Fruit fly (Drosophila melanogaster) whole organism, embryonic: ENCODE results near the gene xmas.

Experiments used
- ATbp ChIP-seq: fragments of 200-800 bp; sonication (Bioruptor generic); optimal IDR thresholded peaks from 2 replicates; lab custom pipeline; 2017; ENCODE audit warnings: missing biosample characterization, mild to moderate bottlenecking, missing genetic modification characterization, missing genetic modification reagents
- Bgb ChIP-seq: fragments of 200-800 bp; sonication (Bioruptor generic); IDR thresholded peaks from 2 replicates; pipeline ENCODE4 v1.3.6; 2022; ENCODE audit warnings: missing biosample characterization, missing genetic modification characterization; ENCODE audit not compliant: partially characterized antibody
- CG10147 ChIP-seq: fragments of 200-800 bp; sonication (Bioruptor generic); optimal IDR thresholded peaks from 2 replicates; lab custom pipeline; 2019; ENCODE audit warnings: missing biosample characterization, mild to moderate bottlenecking, missing genetic modification characterization, moderate library complexity
- CG10959 ChIP-seq: fragments of 200-800 bp; sonication (Bioruptor generic); IDR thresholded peaks from 2 replicates; pipeline ENCODE4 v1.3.6; 2022; ENCODE audit warnings: missing biosample characterization, missing genetic modification characterization
- CG12104 ChIP-seq: fragments of 200-800 bp; sonication (Bioruptor generic); optimal IDR thresholded peaks from 3 replicates; lab custom pipeline; 2016; ENCODE audit warnings: missing biosample characterization, missing genetic modification characterization
- CG13296 ChIP-seq: fragments of 200-800 bp; sonication (Bioruptor generic); optimal IDR thresholded peaks from 3 replicates; lab custom pipeline; 2018; ENCODE audit warnings: missing biosample characterization, mild to moderate bottlenecking, missing genetic modification characterization
- CG13624 ChIP-seq: fragments of 200-800 bp; sonication (Bioruptor generic); optimal IDR thresholded peaks from 2 replicates; lab custom pipeline; 2016; ENCODE audit warnings: missing biosample characterization, missing genetic modification characterization
- CG14014 ChIP-seq: fragments of 200-800 bp; sonication (Bioruptor generic); IDR thresholded peaks from 2 replicates; pipeline ENCODE4 v1.3.6; 2022; ENCODE audit warnings: missing biosample characterization, missing genetic modification characterization
- CG14860 ChIP-seq: fragments of 200-800 bp; sonication (Bioruptor generic); IDR thresholded peaks from 3 replicates; pipeline ENCODE4 v1.3.6; 2022; ENCODE audit warnings: missing biosample characterization, missing genetic modification characterization; ENCODE audit not compliant: partially characterized antibody
- CG15269 ChIP-seq: fragments of 200-800 bp; sonication (Bioruptor generic); optimal IDR thresholded peaks from 2 replicates; lab custom pipeline; 2018; ENCODE audit warnings: missing biosample characterization, mild to moderate bottlenecking, missing genetic modification characterization, moderate library complexity
- CG2120 ChIP-seq: fragments of 200-800 bp; sonication (Bioruptor generic); optimal IDR thresholded peaks from 3 replicates; lab custom pipeline; 2016; ENCODE audit warnings: missing biosample characterization, missing genetic modification characterization
- CG2129 ChIP-seq: fragments of 200-800 bp; sonication (Bioruptor generic); IDR thresholded peaks from 2 replicates; pipeline ENCODE4 v1.3.6; 2022; ENCODE audit warnings: missing biosample characterization, missing genetic modification characterization; ENCODE audit not compliant: partially characterized antibody
- CG4854 ChIP-seq: fragments of 200-800 bp; sonication (Bioruptor generic); optimal IDR thresholded peaks from 2 replicates; lab custom pipeline; 2016; ENCODE audit warnings: missing biosample characterization, missing genetic modification characterization, inconsistent platforms
- CG6791 ChIP-seq: fragments of 200-800 bp; sonication (Bioruptor generic); IDR thresholded peaks from 3 replicates; pipeline ENCODE4 v1.3.6; 2022; ENCODE audit warnings: missing biosample characterization, missing genetic modification characterization; ENCODE audit not compliant: partially characterized antibody
- CG7271 ChIP-seq: fragments of 200-800 bp; sonication (Bioruptor generic); optimal IDR thresholded peaks from 2 replicates; lab custom pipeline; 2018; ENCODE audit warnings: missing biosample characterization, mild to moderate bottlenecking, missing genetic modification characterization, moderate library complexity
- CG8281 ChIP-seq: fragments of 200-800 bp; sonication (Bioruptor generic); optimal IDR thresholded peaks from 2 replicates; lab custom pipeline; 2018; ENCODE audit warnings: missing biosample characterization, mild to moderate bottlenecking, missing genetic modification characterization, moderate library complexity
- Chrac-16 ChIP-seq: fragments of 200-800 bp; sonication (Bioruptor generic); optimal IDR thresholded peaks from 3 replicates; lab custom pipeline; 2016; ENCODE audit warnings: missing biosample characterization, missing genetic modification characterization
- Dbx ChIP-seq: fragments of 200-800 bp; sonication (Bioruptor generic); IDR thresholded peaks from 3 replicates; pipeline ENCODE4 v1.3.6; 2022; ENCODE audit warnings: missing biosample characterization, missing genetic modification characterization
- Hr78 ChIP-seq, 2 experiments: fragments of 200-800 bp in 1 of 2; fragments of >200 bp in 1 of 2; sonication (Bioruptor generic) in 1 of 2; optimal IDR thresholded peaks; 2 replicates each; lab custom pipeline; 2017 to 2019; ENCODE audit warnings: missing biosample characterization in 2 of 2, missing genetic modification characterization in 2 of 2, mild to moderate bottlenecking in 1 of 2, moderate library complexity in 1 of 2
- Med ChIP-seq: fragments of 200-800 bp; sonication (Bioruptor generic); peaks from one replicate; lab custom pipeline; 2016; ENCODE audit warnings: missing biosample characterization, missing genetic modification characterization, mild to moderate bottlenecking, inconsistent platforms, moderate library complexity
- Ravus ChIP-seq: fragments of 200-800 bp; sonication (Bioruptor generic); IDR thresholded peaks from 2 replicates; pipeline ENCODE4 v1.3.6; 2022; ENCODE audit warnings: missing biosample characterization, missing genetic modification characterization
- ac ChIP-seq: fragments of 200-800 bp; sonication (Bioruptor generic); optimal IDR thresholded peaks from 3 replicates; lab custom pipeline; 2017; ENCODE audit warnings: missing biosample characterization, mild to moderate bottlenecking, missing genetic modification characterization
- amos ChIP-seq: fragments of 200-800 bp; sonication (Bioruptor generic); IDR thresholded peaks from 2 replicates; pipeline ENCODE4 v1.3.6; 2022; ENCODE audit warnings: missing biosample characterization, missing genetic modification characterization; ENCODE audit not compliant: partially characterized antibody
- bbx ChIP-seq: fragments of 200-800 bp; sonication (Bioruptor generic); IDR thresholded peaks from 2 replicates; pipeline ENCODE4 v1.3.6; 2022; ENCODE audit warnings: missing biosample characterization, missing genetic modification characterization; ENCODE audit not compliant: partially characterized antibody
- bigmax ChIP-seq: fragments of 200-800 bp; sonication (Bioruptor generic); optimal IDR thresholded peaks from 2 replicates; lab custom pipeline; 2018; ENCODE audit warnings: missing biosample characterization, mild to moderate bottlenecking, missing genetic modification characterization
- bsh ChIP-seq, 2 experiments: fragments of 200-800 bp; sonication (Bioruptor generic); optimal IDR thresholded peaks; 2 replicates each; lab custom pipeline; 2017 to 2018; ENCODE audit warnings: mild to moderate bottlenecking in 2 of 2, missing biosample characterization in 2 of 2, missing genetic modification characterization in 2 of 2, moderate library complexity in 1 of 2
- crol ChIP-seq: fragments of 200-800 bp; sonication (Bioruptor generic); IDR thresholded peaks from 2 replicates; pipeline ENCODE4 v1.3.6; 2022; ENCODE audit warnings: missing biosample characterization, missing genetic modification characterization
- danr ChIP-seq: fragments of 200-800 bp; sonication (Bioruptor generic); IDR thresholded peaks from 2 replicates; pipeline ENCODE4 v1.3.6; 2022; ENCODE audit warnings: missing biosample characterization, missing genetic modification characterization
- exex ChIP-seq: fragments of 200-800 bp; sonication (Bioruptor generic); optimal IDR thresholded peaks from 4 replicates; lab custom pipeline; 2018; ENCODE audit warnings: missing biosample characterization, mild to moderate bottlenecking, missing genetic modification characterization, moderate library complexity
- gce ChIP-seq: fragments of 200-800 bp; sonication (Bioruptor generic); IDR thresholded peaks from 3 replicates; pipeline ENCODE4 v1.3.6; 2022; ENCODE audit warnings: missing biosample characterization, missing genetic modification characterization
- jing ChIP-seq: fragments of 200-800 bp; sonication (Bioruptor generic); optimal IDR thresholded peaks from 2 replicates; lab custom pipeline; 2018; ENCODE audit warnings: missing biosample characterization, mild to moderate bottlenecking, missing genetic modification characterization
- kni ChIP-seq: fragments of 200-800 bp; sonication (Bioruptor generic); optimal IDR thresholded peaks from 3 replicates; lab custom pipeline; 2017; ENCODE audit warnings: mild to moderate bottlenecking, missing biosample characterization, missing genetic modification reagents, missing genetic modification characterization
- nerfin-2 ChIP-seq: fragments of 200-800 bp; sonication (Bioruptor generic); IDR thresholded peaks from 2 replicates; pipeline ENCODE4 v1.3.6; 2022; ENCODE audit warnings: missing biosample characterization, missing genetic modification characterization; ENCODE audit not compliant: partially characterized antibody
- org-1 ChIP-seq: fragments of 200-800 bp; sonication (Bioruptor generic); optimal IDR thresholded peaks from 2 replicates; lab custom pipeline; 2017; ENCODE audit warnings: missing biosample characterization, missing genetic modification characterization
- p53 ChIP-seq: fragments of 200-800 bp; sonication (Bioruptor generic); optimal IDR thresholded peaks from 2 replicates; lab custom pipeline; 2016; ENCODE audit warnings: missing biosample characterization, missing genetic modification characterization
- pb ChIP-seq: fragments of 200-800 bp; sonication (Bioruptor generic); optimal IDR thresholded peaks from 3 replicates; lab custom pipeline; 2016; ENCODE audit warnings: missing biosample characterization, missing genetic modification characterization
- pfk ChIP-seq: fragments of 200-800 bp; sonication (Bioruptor generic); optimal IDR thresholded peaks from 2 replicates; lab custom pipeline; 2018; ENCODE audit warnings: missing biosample characterization, mild to moderate bottlenecking, missing genetic modification characterization, moderate library complexity
- prd ChIP-seq, 3 experiments: fragments of >200 bp in 2 of 3; fragments of 200-800 bp in 1 of 3; sonication (Bioruptor generic) in 1 of 3; optimal IDR thresholded peaks in 2 of 3; IDR thresholded peaks in 1 of 3; 2 replicates in 2 of 3; 3 replicates in 1 of 3; pipeline versions ENCODE4 v1.3.6 to Lab custom; 2017 to 2022; ENCODE audit warnings: missing biosample characterization in 1 of 3, missing genetic modification characterization in 1 of 3
- pzg ChIP-seq: fragments of 200-800 bp; sonication (Bioruptor generic); optimal IDR thresholded peaks from 3 replicates; lab custom pipeline; 2018; ENCODE audit warnings: missing biosample characterization, mild to moderate bottlenecking, missing genetic modification characterization, moderate library complexity
- run ChIP-seq: fragments of 200-800 bp; sonication (Bioruptor generic); optimal IDR thresholded peaks from 3 replicates; lab custom pipeline; 2018; ENCODE audit warnings: missing biosample characterization, mild to moderate bottlenecking, missing genetic modification characterization
- salm ChIP-seq: fragments of 200-800 bp; sonication (Bioruptor generic); optimal IDR thresholded peaks from 2 replicates; lab custom pipeline; 2018; ENCODE audit warnings: missing biosample characterization, mild to moderate bottlenecking, missing genetic modification characterization
- sd ChIP-seq: fragments of 200-800 bp; sonication (Bioruptor generic); optimal IDR thresholded peaks from 3 replicates; lab custom pipeline; 2018; ENCODE audit warnings: missing biosample characterization, mild to moderate bottlenecking, missing genetic modification characterization, moderate library complexity
- slbo ChIP-seq: fragments of 200-800 bp; sonication (Bioruptor generic); IDR thresholded peaks from 2 replicates; pipeline ENCODE4 v1.3.6; 2022; ENCODE audit warnings: missing biosample characterization, missing genetic modification characterization
- tll ChIP-seq, 2 experiments: fragments of 200-800 bp in 1 of 2; fragments of >200 bp in 1 of 2; sonication (Bioruptor generic) in 1 of 2; optimal IDR thresholded peaks; 2 replicates each; lab custom pipeline; 2017 to 2019; ENCODE audit warnings: missing biosample characterization in 2 of 2, missing genetic modification characterization in 2 of 2, mild to moderate bottlenecking in 1 of 2, moderate library complexity in 1 of 2
- toy ChIP-seq: fragments of 200-800 bp; sonication (Bioruptor generic); IDR thresholded peaks from 2 replicates; pipeline ENCODE4 v1.3.6; 2022; ENCODE audit warnings: missing biosample characterization, missing genetic modification characterization
- trh ChIP-seq: fragments of 200-800 bp; sonication (Bioruptor generic); optimal IDR thresholded peaks from 2 replicates; lab custom pipeline; 2016; ENCODE audit warnings: missing biosample characterization, missing genetic modification characterization
- tx ChIP-seq: fragments of 200-800 bp; sonication (Bioruptor generic); optimal IDR thresholded peaks from 2 replicates; lab custom pipeline; 2016; ENCODE audit warnings: missing biosample characterization, missing genetic modification characterization
- unc-4 ChIP-seq: fragments of 200-800 bp; sonication (Bioruptor generic); IDR thresholded peaks from 2 replicates; pipeline ENCODE4 v1.3.6; 2022; ENCODE audit warnings: missing biosample characterization, missing genetic modification characterization; ENCODE audit not compliant: partially characterized antibody

xmas gene

DNA sequence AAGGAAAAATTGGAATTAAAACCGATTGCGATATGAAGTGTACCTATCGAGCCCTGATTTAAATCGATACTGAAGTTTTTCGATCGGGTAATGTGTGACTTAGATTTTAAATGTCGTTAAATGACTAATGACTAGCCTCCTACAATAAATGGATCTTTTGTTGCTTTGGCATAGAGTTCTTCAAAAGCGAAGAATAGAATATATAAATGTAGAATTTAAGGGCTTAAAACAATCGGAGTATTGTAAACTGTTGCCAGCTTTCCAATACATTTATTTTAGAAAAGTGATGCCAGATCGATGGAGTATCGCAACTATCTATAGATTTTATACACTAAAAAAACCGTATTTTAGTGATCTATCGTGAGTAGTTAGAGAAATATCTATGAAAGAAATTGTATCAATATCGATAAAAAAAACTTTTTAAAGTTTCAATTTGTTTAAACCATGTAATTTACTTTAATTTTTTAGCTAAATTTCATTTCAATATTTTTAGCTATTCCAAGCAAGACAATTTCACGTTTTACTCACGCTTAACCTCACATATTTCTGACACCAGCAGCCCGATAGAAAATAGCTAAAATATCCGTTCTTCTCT, 16.1 kb downstream of the xmas start, which contains the start of the genes mei-217 and mei-218 (continued):
- TF ChIP-seq gce (GFP tag; lab: Robert Waterston, UW) (no peak), p53 (no peak), CG2120 (peak; percentile 26), CG4854 (no peak), slbo (GFP tag; lab: Robert Waterston, UW) (peak; percentile 61), Chrac-16 (GFP tag; lab: Kevin White, UChicago) (peak; percentile 28), amos (GFP tag; lab: Robert Waterston, UW) (peak; percentile 68), tll (GFP tag; optimal IDR thresholded peaks at IDR 0.05; lab: Kevin White, UChicago) (no peak), CG8281 (no peak), danr (GFP tag; lab: Robert Waterston, UW) (no peak), CG10147 (GFP tag; lab: Kevin White, UChicago) (no peak), tx (GFP tag; lab: Kevin White, UChicago) (no peak), sd (no peak), CG6791 (GFP tag; lab: Robert Waterston, UW) (peak; percentile 69; the same call in 2 of the 3 replicates), trh (GFP tag; lab: Kevin White, UChicago) (no peak), kni (GFP tag; lab: Kevin White, UChicago) (no peak), Hr78 (GFP tag; optimal IDR thresholded peaks at IDR 0.05; lab: Kevin White, UChicago) (no peak), Dbx (GFP tag; lab: Robert Waterston, UW) (no peak), pfk (GFP tag; lab: Kevin White, UChicago) (no peak), org-1 (GFP tag; lab: Kevin White, UChicago) (no peak), CG2129 (GFP tag; lab: Robert Waterston, UW) (peak; percentile 41; the same call in 1 of the 2 replicates), CG13296 (no peak), CG14014 (no peak), toy (GFP tag; lab: Robert Waterston, UW) (no peak), crol (no peak), run (tag; lab: Kevin White, UChicago) (no peak), ac (no peak), CG10959 (GFP tag; lab: Robert Waterston, UW) (no peak), Ravus (no peak), jing (GFP tag; lab: Kevin White, UChicago) (no peak), Bgb (GFP tag; lab: Robert Waterston, UW) (peak; percentile 60), salm (tag; lab: Kevin White, UChicago) (no peak), unc-4 (GFP tag; lab: Robert Waterston, UW) (peak; percentile 67), pb (GFP tag; lab: Kevin White, UChicago) (no peak), bigmax (GFP tag; lab: Kevin White, UChicago) (peak; percentile 71), bsh (GFP tag; optimal IDR thresholded peaks at IDR 0.05; lab: Kevin White, UChicago) (no peak), CG14860 (GFP tag; lab: Robert Waterston, UW) (peak; percentile 66), exex (tag; lab: Kevin White, UChicago) (no peak), bbx (peak; percentile 71), CG13624 (no peak), CG15269 (tag; lab: Kevin White, UChicago) (no peak), nerfin-2 (GFP tag; lab: Robert Waterston, UW) (0 out of 2 replicates have a peak, but pooled peaks have one; percentile 39), CG12104 (GFP tag; lab: Kevin White, UChicago) (no peak), Med (GFP tag; lab: Kevin White, UChicago) (peak; percentile 58), ATbp (GFP tag; lab: Kevin White, UChicago) (no peak), CG7271 (tag; lab: Kevin White, UChicago) (no peak), prd (optimal IDR thresholded peaks at IDR 0.05; lab: Kevin White, UChicago) (no peak), prd (GFP tag; IDR thresholded peaks at IDR 0.05; lab: Robert Waterston, UW) (no peak; the same call in 2 of the 3 replicates), pzg (peak; percentile 38)
